Worm (Caenorhabditis elegans): ENCODE data around the gene dkf-2.

DNA sequence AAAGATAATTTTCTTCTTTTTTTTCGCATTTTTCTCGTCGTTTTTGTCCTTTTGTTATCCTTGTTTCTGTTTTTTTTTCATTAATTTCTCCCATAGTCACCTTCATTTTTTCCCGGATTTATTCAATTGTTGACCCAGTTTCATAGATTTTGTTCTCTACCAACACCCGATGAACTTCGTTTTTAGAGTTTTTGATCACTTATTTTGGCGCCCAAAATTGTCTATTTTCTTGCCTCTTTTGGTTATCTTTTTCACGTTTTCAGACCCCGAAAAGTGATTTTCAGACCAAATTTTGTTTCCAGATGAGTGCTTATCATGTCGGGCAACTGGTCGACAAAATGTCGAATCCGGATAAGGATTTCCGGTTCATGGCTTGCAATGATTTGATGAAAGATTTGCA lies 55.1 kb downstream of the dkf-2 start, which contains the start of gene cand-1:
- TF ChIP-seq ztf-11 (tag; optimal IDR thresholded peaks at IDR 0.05) (no peak), mab-5 (tag; optimal IDR thresholded peaks at IDR 0.05) (no peak), snpc-4 (tag; optimal IDR thresholded peaks at IDR 0.05) (no peak), lin-13 (tag; optimal IDR thresholded peaks at IDR 0.05) (no peak), lsy-2 (tag; optimal IDR thresholded peaks at IDR 0.05) (no peak), unc-39 (tag; optimal IDR thresholded peaks at IDR 0.05) (no peak), nhr-76 (tag; optimal IDR thresholded peaks at IDR 0.05) (no peak), mls-2 (tag; optimal IDR thresholded peaks at IDR 0.05) (no peak), pha-4 (tag; optimal IDR thresholded peaks at IDR 0.05) (no peak)
